ENCODE assay signal across 4 worm cellular contexts in genomic region chrX:13006328-13006727, ce11.
TF ChIP-seq lines count a peak whose summit lies in the region.

No protein-coding gene starts in this region.

TF ChIP-seq in whole organism, L1 larva, 84 proteins besides CTCF, POLR2A, EP300 and RAD21:
- peak; percentile 71 for TF ChIP-seq blmp-1 (tag; optimal IDR thresholded peaks at IDR 0.05; lab: Kevin White, UChicago)
- TF ChIP-seq lin-14 (GFP tag; optimal IDR thresholded peaks at IDR 0.05; lab: Kevin White, UChicago): peak; percentile 55
- TF ChIP-seq xbp-1 (tag; optimal IDR thresholded peaks at IDR 0.05; lab: Kevin White, UChicago): no peak
- peak; percentile 14; the same call in 1 of the 2 replicates for TF ChIP-seq grh-1 (GFP tag; IDR thresholded peaks at IDR 0.05; lab: Robert Waterston, UW)
- TF ChIP-seq nhr-85 (tag; lab: Kevin White, UChicago): peak; percentile 89
- peak in 1 of 2 experiments; percentile 22 for TF ChIP-seq mdl-1 (tag; optimal IDR thresholded peaks at IDR 0.05; lab: Kevin White, UChicago)
- TF ChIP-seq zip-4 (GFP tag; optimal IDR thresholded peaks at IDR 0.05; lab: Kevin White, UChicago): no peak
- peak; percentile 11 for TF ChIP-seq nhr-90 (tag; optimal IDR thresholded peaks at IDR 0.05; lab: Kevin White, UChicago; ENCODE audit: poor library complexity)
- peak; percentile 42 for TF ChIP-seq snu-23 (GFP tag; optimal IDR thresholded peaks at IDR 0.05; lab: Kevin White, UChicago)
- TF ChIP-seq ztf-11 (tag; optimal IDR thresholded peaks at IDR 0.05; lab: Kevin White, UChicago): no peak
- TF ChIP-seq nhr-71 (tag; optimal IDR thresholded peaks at IDR 0.05; lab: Kevin White, UChicago): peak; percentile 34
- TF ChIP-seq tbx-2 (tag; optimal IDR thresholded peaks at IDR 0.05; lab: Kevin White, UChicago): no peak
- peak; percentile 37 for TF ChIP-seq nhr-20 (tag; optimal IDR thresholded peaks at IDR 0.05; lab: Kevin White, UChicago)
- TF ChIP-seq egl-27 (tag; optimal IDR thresholded peaks at IDR 0.05; lab: Kevin White, UChicago): no peak
- no peak for TF ChIP-seq ces-1 (GFP tag; optimal IDR thresholded peaks at IDR 0.05; lab: Kevin White, UChicago)
- no peak for TF ChIP-seq ceh-82 (tag; optimal IDR thresholded peaks at IDR 0.05; lab: Kevin White, UChicago)

TF ChIP-seq in whole organism, L2 larva, 48 proteins besides CTCF, POLR2A, EP300 and RAD21:
- TF ChIP-seq unc-55 (GFP tag; optimal IDR thresholded peaks at IDR 0.05; lab: Kevin White, UChicago) (no peak), lin-13 (GFP tag; optimal IDR thresholded peaks at IDR 0.05; lab: Kevin White, UChicago) (no peak), mbf-1 (tag; optimal IDR thresholded peaks at IDR 0.05; lab: Kevin White, UChicago) (no peak), lin-39 (tag; optimal IDR thresholded peaks at IDR 0.05; lab: Kevin White, UChicago) (no peak), nhr-23 (tag; optimal IDR thresholded peaks at IDR 0.05; lab: Kevin White, UChicago) (no peak), nhr-21 (tag; optimal IDR thresholded peaks at IDR 0.05; lab: Kevin White, UChicago) (no peak), nhr-25 (tag; optimal IDR thresholded peaks at IDR 0.05; lab: Kevin White, UChicago) (peak; percentile 24), mdl-1 (tag; optimal IDR thresholded peaks at IDR 0.05; lab: Kevin White, UChicago) (no peak)

TF ChIP-seq in whole organism, L3 larva, 47 proteins besides CTCF, POLR2A, EP300 and RAD21:
- TF ChIP-seq aly-2 (tag; optimal IDR thresholded peaks at IDR 0.05; lab: Kevin White, UChicago): no peak
- TF ChIP-seq nhr-25 (tag; optimal IDR thresholded peaks at IDR 0.05; lab: Kevin White, UChicago): peak; percentile 33

TF ChIP-seq in whole organism, L4 larva, 104 proteins besides CTCF, POLR2A, EP300 and RAD21:
- no peak for TF ChIP-seq skn-1 (tag; optimal IDR thresholded peaks at IDR 0.05; lab: Kevin White, UChicago)
- TF ChIP-seq hlh-11 (tag; optimal IDR thresholded peaks at IDR 0.05; lab: Kevin White, UChicago): peak; percentile 6
- TF ChIP-seq mxl-2 (GFP tag; conservative IDR thresholded peaks at IDR 0.05; lab: Robert Waterston, UW): no peak
- TF ChIP-seq madf-9 (GFP tag; conservative IDR thresholded peaks at IDR 0.05; lab: Robert Waterston, UW): no peak
- TF ChIP-seq daf-12 (tag; optimal IDR thresholded peaks at IDR 0.05; lab: Kevin White, UChicago): no peak
- TF ChIP-seq spr-3 (GFP tag; optimal IDR thresholded peaks at IDR 0.05; lab: Kevin White, UChicago): no peak
- no peak for TF ChIP-seq ceh-32 (tag; optimal IDR thresholded peaks at IDR 0.05; lab: Kevin White, UChicago; ENCODE audit: poor library complexity)
- TF ChIP-seq lir-3 (tag; optimal IDR thresholded peaks at IDR 0.05; lab: Kevin White, UChicago): no peak
- TF ChIP-seq F37D6.2 (tag; optimal IDR thresholded peaks at IDR 0.05; lab: Kevin White, UChicago): no peak
- peak in 1 of 2 experiments; percentile 1 for TF ChIP-seq unc-62 (GFP tag; optimal IDR thresholded peaks at IDR 0.05 in 1 of 2; lab: Kevin White, UChicago)
- TF ChIP-seq unc-62 (tag; optimal IDR thresholded peaks at IDR 0.05; lab: Kevin White, UChicago): no peak
- TF ChIP-seq nhr-48 (tag; optimal IDR thresholded peaks at IDR 0.05; lab: Kevin White, UChicago): peak; percentile 5
- no peak for TF ChIP-seq ztf-7 (tag; optimal IDR thresholded peaks at IDR 0.05; lab: Kevin White, UChicago)
- TF ChIP-seq zfp-2 (tag; optimal IDR thresholded peaks at IDR 0.05; lab: Kevin White, UChicago): no peak
- no peak for TF ChIP-seq dpl-1 (GFP tag; optimal IDR thresholded peaks at IDR 0.05; lab: Kevin White, UChicago)
- TF ChIP-seq T20F7.1 (GFP tag; optimal IDR thresholded peaks at IDR 0.05; lab: Kevin White, UChicago): no peak
- no peak for TF ChIP-seq madf-5 (GFP tag; IDR thresholded peaks at IDR 0.05; lab: Robert Waterston, UW)
- TF ChIP-seq nhr-28 (tag; optimal IDR thresholded peaks at IDR 0.05; lab: Kevin White, UChicago): no peak
- TF ChIP-seq nhr-42 (GFP tag; IDR thresholded peaks at IDR 0.05; lab: Robert Waterston, UW): no peak
- no peak for TF ChIP-seq nhr-111 (GFP tag; optimal IDR thresholded peaks at IDR 0.05; lab: Kevin White, UChicago)
- TF ChIP-seq Y75B8A.6 (GFP tag; IDR thresholded peaks at IDR 0.05; lab: Robert Waterston, UW): no peak
- no peak for TF ChIP-seq pqm-1 (tag; optimal IDR thresholded peaks at IDR 0.05; lab: Kevin White, UChicago)
- no peak for TF ChIP-seq tag-97 (GFP tag; IDR thresholded peaks at IDR 0.05; lab: Robert Waterston, UW)
- TF ChIP-seq spr-1 (tag; optimal IDR thresholded peaks at IDR 0.05; lab: Kevin White, UChicago): no peak
- no peak for TF ChIP-seq T26A8.4 (GFP tag; IDR thresholded peaks at IDR 0.05; lab: Robert Waterston, UW)
- no peak for TF ChIP-seq hmg-1.1 (GFP tag; IDR thresholded peaks at IDR 0.05; lab: Robert Waterston, UW)
- no peak for TF ChIP-seq hif-1 (tag; optimal IDR thresholded peaks at IDR 0.05; lab: Kevin White, UChicago)
- TF ChIP-seq ceh-82 (tag; optimal IDR thresholded peaks at IDR 0.05; lab: Kevin White, UChicago): no peak
- peak; percentile 16 for TF ChIP-seq mxl-3 (GFP tag; optimal IDR thresholded peaks at IDR 0.05; lab: Kevin White, UChicago)
- TF ChIP-seq unc-130 (GFP tag; optimal IDR thresholded peaks at IDR 0.05; lab: Kevin White, UChicago): no peak
- no peak for TF ChIP-seq dmd-6 (GFP tag; IDR thresholded peaks at IDR 0.05; lab: Robert Waterston, UW)
- no peak for TF ChIP-seq lin-15B (tag; optimal IDR thresholded peaks at IDR 0.05; lab: Kevin White, UChicago)
- TF ChIP-seq cey-2 (tag; optimal IDR thresholded peaks at IDR 0.05; lab: Kevin White, UChicago; ENCODE audit: borderline replicate concordance, insufficient read depth): no peak
- TF ChIP-seq egl-27 (tag; optimal IDR thresholded peaks at IDR 0.05; lab: Kevin White, UChicago): no peak
- no peak for TF ChIP-seq F49E8.2 (tag; optimal IDR thresholded peaks at IDR 0.05; lab: Kevin White, UChicago; ENCODE audit: borderline replicate concordance)
- TF ChIP-seq tra-1 (GFP tag; IDR thresholded peaks at IDR 0.05; lab: Robert Waterston, UW): no peak
- no peak for TF ChIP-seq zip-11 (GFP tag; IDR thresholded peaks at IDR 0.05; lab: Robert Waterston, UW)
- no peak for TF ChIP-seq R02D3.7 (tag; optimal IDR thresholded peaks at IDR 0.05; lab: Kevin White, UChicago)
- no peak for TF ChIP-seq daf-19 (GFP tag; conservative IDR thresholded peaks at IDR 0.05; lab: Robert Waterston, UW)
- TF ChIP-seq unc-39 (tag; optimal IDR thresholded peaks at IDR 0.05; lab: Kevin White, UChicago): no peak
- TF ChIP-seq ZK546.5 (tag; optimal IDR thresholded peaks at IDR 0.05; lab: Kevin White, UChicago): no peak
- peak; percentile 25 for TF ChIP-seq hlh-30 (tag; optimal IDR thresholded peaks at IDR 0.05; lab: Kevin White, UChicago; ENCODE audit: insufficient read depth)
- no peak for TF ChIP-seq saeg-2 (GFP tag; IDR thresholded peaks at IDR 0.05; lab: Robert Waterston, UW)
